Worm (Caenorhabditis elegans): ENCODE results near the gene W06B4.2.

- TF ChIP-seq mef-2 (tag; optimal IDR thresholded peaks at IDR 0.05) (no peak), pag-3 (tag; optimal IDR thresholded peaks at IDR 0.05; ENCODE audit: borderline replicate concordance, insufficient read depth) (no peak), blmp-1 (tag; optimal IDR thresholded peaks at IDR 0.05) (no peak), nhr-20 (tag; optimal IDR thresholded peaks at IDR 0.05) (no peak), unc-62 (GFP tag; optimal IDR thresholded peaks at IDR 0.05) (no peak), ceh-82 (tag; optimal IDR thresholded peaks at IDR 0.05) (no peak), nhr-76 (tag; optimal IDR thresholded peaks at IDR 0.05) (no peak), aly-2 (tag; optimal IDR thresholded peaks at IDR 0.05) (no peak), nhr-11 (tag; optimal IDR thresholded peaks at IDR 0.05) (no peak), lin-15B (tag; optimal IDR thresholded peaks at IDR 0.05) (no peak)
Measured at ce11 chrII:4441278-4441677, 26.7 kb upstream of the W06B4.2 start.

All from whole organism, L1 larva.